Worm (Caenorhabditis elegans): Measurements from ENCODE around the gene Y62F5A.10.

The Y62F5A.10 gene

ce11 chrII:11556338-11556737 is 34.9 kb downstream of the Y62F5A.10 start, which contains the start of gene F54D5.17:
TSS of gene F54D5.17 (plus strand) at chrII:11556638.
- TF ChIP-seq unc-3 (GFP tag; conservative IDR thresholded peaks at IDR 0.05) = no peak
- no peak for TF ChIP-seq unc-3 (tag; optimal IDR thresholded peaks at IDR 0.05)
- TF ChIP-seq elt-4 (tag; optimal IDR thresholded peaks at IDR 0.05) = no peak
- no peak for TF ChIP-seq ttx-3 (tag; optimal IDR thresholded peaks at IDR 0.05)
- TF ChIP-seq lim-6 (tag; optimal IDR thresholded peaks at IDR 0.05) = no peak

- TF ChIP-seq ahr-1 (tag; optimal IDR thresholded peaks at IDR 0.05) = no peak
- TF ChIP-seq hlh-8 (tag; optimal IDR thresholded peaks at IDR 0.05) = no peak
- TF ChIP-seq lim-6 (tag; optimal IDR thresholded peaks at IDR 0.05) = no peak
- TF ChIP-seq madf-2 (tag; optimal IDR thresholded peaks at IDR 0.05) = no peak
- TF ChIP-seq sox-2 (GFP tag; IDR thresholded peaks at IDR 0.05) = no peak
- no peak for TF ChIP-seq K09A11.1 (tag; optimal IDR thresholded peaks at IDR 0.05; ENCODE audit: insufficient read depth)
- no peak for TF ChIP-seq ceh-31 (tag; optimal IDR thresholded peaks at IDR 0.05)
- no peak for TF ChIP-seq nhr-11 (tag; optimal IDR thresholded peaks at IDR 0.05)
- no peak for TF ChIP-seq pros-1 (tag; optimal IDR thresholded peaks at IDR 0.05)
- no peak for TF ChIP-seq ceh-30 (tag; optimal IDR thresholded peaks at IDR 0.05)
- no peak for TF ChIP-seq T23F11.4 (GFP tag; optimal IDR thresholded peaks at IDR 0.05)
- TF ChIP-seq ceh-9 (tag; optimal IDR thresholded peaks at IDR 0.05) = no peak
- no peak for TF ChIP-seq nfya-1 (tag; optimal IDR thresholded peaks at IDR 0.05)
- TF ChIP-seq hlh-6 (tag; optimal IDR thresholded peaks at IDR 0.05) = no peak
- no peak for TF ChIP-seq ceh-2 (tag; optimal IDR thresholded peaks at IDR 0.05)
- no peak for TF ChIP-seq hlh-15 (tag; optimal IDR thresholded peaks at IDR 0.05)
- no peak for TF ChIP-seq pqm-1 (tag; optimal IDR thresholded peaks at IDR 0.05)
- TF ChIP-seq ceh-45 (GFP tag; IDR thresholded peaks at IDR 0.05) = no peak
Observed at ce11 chrII:11564127-11564526, 42.7 kb downstream of the Y62F5A.10 start, which contains the start of gene F54D5.15. TSS of gene F54D5.15 (minus strand) at chrII:11564227.

DNA sequence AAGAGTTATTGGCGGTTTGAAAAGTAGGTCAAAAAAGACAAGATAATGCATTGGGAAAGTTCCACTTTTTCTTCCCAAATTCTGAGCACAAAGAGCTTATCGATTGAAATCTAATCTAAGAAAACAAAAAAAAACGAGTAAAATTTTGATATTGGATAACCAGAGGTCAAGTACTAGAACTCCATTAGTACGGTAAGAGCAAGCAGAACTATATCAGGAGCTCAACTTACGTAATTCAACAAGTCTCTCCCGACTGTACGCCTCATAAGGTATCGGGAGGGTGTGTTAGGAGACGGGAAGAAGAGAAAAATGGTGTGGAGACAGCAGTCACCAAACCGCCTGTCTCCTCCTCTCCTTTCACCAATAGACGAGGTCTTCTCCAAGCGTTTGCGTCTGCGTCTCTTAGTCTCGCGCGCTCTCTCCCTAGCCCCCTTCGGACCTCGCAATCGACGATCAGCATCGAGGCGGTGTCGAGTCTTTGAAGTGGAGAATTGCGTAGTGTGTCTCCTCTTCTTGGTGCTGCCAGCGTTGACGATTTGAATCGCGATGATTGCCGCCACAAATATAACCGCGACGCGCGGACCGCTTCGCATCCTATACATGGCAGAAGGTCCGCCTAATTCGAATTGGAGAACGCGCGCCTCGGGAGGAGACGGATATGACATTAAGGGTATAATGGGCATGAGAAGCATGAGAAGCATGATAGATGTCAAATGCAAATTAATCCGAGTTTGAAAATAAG is 45.7 kb downstream of the Y62F5A.10 start, which contains the start of gene F54D5.5:
TSS of gene F54D5.5 (minus strand) at position 51 of the 742 bp plus-strand sequence.
- TF ChIP-seq che-1 (tag; optimal IDR thresholded peaks at IDR 0.05) = no peak
- TF ChIP-seq elt-2 (tag; optimal IDR thresholded peaks at IDR 0.05) = no peak
- TF ChIP-seq ceh-30 (tag; optimal IDR thresholded peaks at IDR 0.05) = no peak
- no peak for TF ChIP-seq nhr-232 (tag; optimal IDR thresholded peaks at IDR 0.05)
- TF ChIP-seq fkh-6 (tag; optimal IDR thresholded peaks at IDR 0.05) = no peak
- no peak for TF ChIP-seq ets-4 (tag; optimal IDR thresholded peaks at IDR 0.05)
- no peak for TF ChIP-seq ahr-1 (tag; optimal IDR thresholded peaks at IDR 0.05)
- TF ChIP-seq ceh-2 (tag; optimal IDR thresholded peaks at IDR 0.05) = no peak
- no peak for TF ChIP-seq ceh-24 (tag; optimal IDR thresholded peaks at IDR 0.05)
- TF ChIP-seq odd-2 (tag; optimal IDR thresholded peaks at IDR 0.05) = no peak
- TF ChIP-seq ama-1 (optimal IDR thresholded peaks at IDR 0.05) = no peak
- peak; percentile 9 for TF ChIP-seq tbx-7 (tag; optimal IDR thresholded peaks at IDR 0.05)
- TF ChIP-seq ceh-18 (tag; optimal IDR thresholded peaks at IDR 0.05) = no peak
- TF ChIP-seq ttx-3 (tag; optimal IDR thresholded peaks at IDR 0.05) = no peak
- peak; percentile 66 for TF ChIP-seq ref-2 (tag; optimal IDR thresholded peaks at IDR 0.05)
- TF ChIP-seq K09A11.1 (tag; optimal IDR thresholded peaks at IDR 0.05; ENCODE audit: insufficient read depth) = no peak
- no peak for TF ChIP-seq eyg-1 (tag; optimal IDR thresholded peaks at IDR 0.05)
- TF ChIP-seq unc-55 (GFP tag; optimal IDR thresholded peaks at IDR 0.05) = no peak
- no peak for TF ChIP-seq ceh-19 (GFP tag; optimal IDR thresholded peaks at IDR 0.05)
- no peak for TF ChIP-seq hlh-6 (tag; optimal IDR thresholded peaks at IDR 0.05)
- no peak for TF ChIP-seq ceh-22 (tag; optimal IDR thresholded peaks at IDR 0.05)
- no peak for TF ChIP-seq F13H6.1 (tag; optimal IDR thresholded peaks at IDR 0.05)
- no peak for TF ChIP-seq mec-3 (tag; optimal IDR thresholded peaks at IDR 0.05; ENCODE audit: borderline replicate concordance)
- TF ChIP-seq dve-1 (tag; optimal IDR thresholded peaks at IDR 0.05) = no peak
- TF ChIP-seq sox-4 (tag; optimal IDR thresholded peaks at IDR 0.05) = no peak
- TF ChIP-seq hlh-30 (tag; optimal IDR thresholded peaks at IDR 0.05; ENCODE audit: insufficient read depth) = peak; percentile 59
- TF ChIP-seq K02D7.2 (tag; optimal IDR thresholded peaks at IDR 0.05) = no peak
- no peak for TF ChIP-seq pax-1 (tag; optimal IDR thresholded peaks at IDR 0.05)
- TF ChIP-seq C08G9.2 (tag; optimal IDR thresholded peaks at IDR 0.05) = no peak
- TF ChIP-seq ceh-34 (tag; optimal IDR thresholded peaks at IDR 0.05) = peak; percentile 68
- TF ChIP-seq nhr-11 (tag; optimal IDR thresholded peaks at IDR 0.05) = no peak
- TF ChIP-seq pat-9 (tag; optimal IDR thresholded peaks at IDR 0.05) = no peak
- no peak for TF ChIP-seq unc-3 (GFP tag; conservative IDR thresholded peaks at IDR 0.05)
- TF ChIP-seq unc-3 (tag; optimal IDR thresholded peaks at IDR 0.05) = no peak
- no peak for TF ChIP-seq lin-11 (tag; optimal IDR thresholded peaks at IDR 0.05)
- TF ChIP-seq nfya-1 (tag; optimal IDR thresholded peaks at IDR 0.05) = peak; percentile 82

Data from whole organism, late embryonic.